Fruit fly (Drosophila melanogaster) whole organism, wandering third instar larva: ENCODE measurements around the gene CG7841.

Source experiments
- Hr78 ChIP-seq: fragments of >200 bp; optimal IDR thresholded peaks from 2 replicates; lab custom pipeline; 2017; ENCODE audit warnings: missing biosample characterization, missing genetic modification characterization
- br ChIP-seq: fragments of 200-800 bp; sonication (Bioruptor generic); optimal IDR thresholded peaks from 2 replicates; lab custom pipeline; 2016; ENCODE audit warnings: missing biosample characterization, missing genetic modification characterization
- lola ChIP-seq: fragments of >200 bp; optimal IDR thresholded peaks from 2 replicates; lab custom pipeline; 2017; ENCODE audit warnings: missing biosample characterization, missing genetic modification characterization

- no peak for TF ChIP-seq lola (GFP tag; lab: Kevin White, UChicago)
- no peak for TF ChIP-seq Hr78 (GFP tag; lab: Kevin White, UChicago)
- TF ChIP-seq br (GFP tag; lab: Kevin White, UChicago): no peak
These were observed 8.4 kb upstream of the CG7841 start for dm6 chr3L:15516440-15516839.
